Worm (Caenorhabditis elegans) whole organism, L1 larva: Measurements from ENCODE around the gene F58B3.6.

ENCODE experiments used
- C04F5.9 ChIP-seq: sonication (generic microtip); optimal IDR thresholded peaks from 2 replicates; lab custom pipeline; 2016; ENCODE audit warnings: missing genetic modification characterization, missing compliant biosample characterization
- C16A3.4 ChIP-seq: fragments of 150-350 bp; optimal IDR thresholded peaks from 2 replicates; lab custom pipeline; 2014; ENCODE audit warnings: missing biosample characterization, missing genetic modification characterization
- F16B12.6 ChIP-seq: fragments of 150-350 bp; optimal IDR thresholded peaks from 2 replicates; lab custom pipeline; 2014; ENCODE audit warnings: missing biosample characterization, missing genetic modification characterization
- blmp-1 ChIP-seq: fragments of 150-350 bp; optimal IDR thresholded peaks from 2 replicates; lab custom pipeline; 2014; ENCODE audit warnings: missing biosample characterization, missing genetic modification characterization
- ceh-63 ChIP-seq: fragments of 200-800 bp; sonication (Bioruptor generic); optimal IDR thresholded peaks from 2 replicates; lab custom pipeline; 2018; ENCODE audit warnings: mild to moderate bottlenecking, missing genetic modification characterization, missing compliant biosample characterization
- ceh-8 ChIP-seq: fragments of 200-800 bp; sonication (Bioruptor generic); optimal IDR thresholded peaks from 2 replicates; lab custom pipeline; 2018; ENCODE audit warnings: mild to moderate bottlenecking, missing genetic modification characterization, moderate library complexity, missing compliant biosample characterization
- ceh-88 ChIP-seq: fragments of 200-800 bp; sonication (Bioruptor generic); IDR thresholded peaks from 2 replicates; pipeline ENCODE4 v1.3.6; 2022; ENCODE audit warnings: missing genetic modification characterization, missing compliant biosample characterization
- ces-1 ChIP-seq: fragments of 150-350 bp; optimal IDR thresholded peaks from 2 replicates; lab custom pipeline; 2014; ENCODE audit warnings: missing biosample characterization, missing genetic modification reagents, missing genetic modification characterization
- dsc-1 ChIP-seq: sonication (generic microtip); optimal IDR thresholded peaks from 2 replicates; lab custom pipeline; 2016; ENCODE audit warnings: mild to moderate bottlenecking, missing genetic modification characterization, missing compliant biosample characterization
- elt-2 ChIP-seq: sonication (generic microtip); optimal IDR thresholded peaks from 2 replicates; lab custom pipeline; 2016; ENCODE audit warnings: missing genetic modification characterization, mild to moderate bottlenecking, inconsistent platforms, missing compliant biosample characterization, missing genetic modification reagents
- fos-1 ChIP-seq: fragments of 150-350 bp; optimal IDR thresholded peaks from 2 replicates; lab custom pipeline; 2014; ENCODE audit warnings: missing biosample characterization, missing genetic modification characterization
- grh-1 ChIP-seq: fragments of 200-800 bp; sonication (Bioruptor generic); IDR thresholded peaks from 2 replicates; pipeline ENCODE4 v1.3.6; 2022; ENCODE audit warnings: missing genetic modification reagents, missing genetic modification characterization, missing compliant biosample characterization
- hlh-4 ChIP-seq: sonication (generic microtip); optimal IDR thresholded peaks from 2 replicates; lab custom pipeline; 2016; ENCODE audit warnings: mild to moderate bottlenecking, missing genetic modification characterization, missing compliant biosample characterization
- irx-1 ChIP-seq: sonication (generic microtip); optimal IDR thresholded peaks from 2 replicates; lab custom pipeline; 2016; ENCODE audit warnings: missing genetic modification characterization, missing compliant biosample characterization
- isw-1 ChIP-seq: fragments of 200-800 bp; sonication (Bioruptor generic); IDR thresholded peaks from 2 replicates; pipeline ENCODE4 v1.3.6; 2022; ENCODE audit warnings: missing genetic modification characterization, missing compliant biosample characterization
- lin-35 ChIP-seq, 2 experiments: fragments of 150-350 bp; optimal IDR thresholded peaks; 2 replicates each; lab custom pipeline; 2014; ENCODE audit warnings: missing biosample characterization in 2 of 2, missing genetic modification characterization in 2 of 2, missing genetic modification reagents in 2 of 2
- lir-3 ChIP-seq: sonication (generic microtip); optimal IDR thresholded peaks from 2 replicates; lab custom pipeline; 2016; ENCODE audit warnings: mild to moderate bottlenecking, missing genetic modification characterization, moderate library complexity, missing compliant biosample characterization; ENCODE audit not compliant: poor library complexity
- lsy-2 ChIP-seq, 2 experiments: fragments of 150-350 bp; optimal IDR thresholded peaks; 2 replicates each; lab custom pipeline; 2014; ENCODE audit warnings: missing biosample characterization in 2 of 2, missing genetic modification characterization in 2 of 2
- mab-9 ChIP-seq: fragments of 200-800 bp; sonication (Bioruptor generic); IDR thresholded peaks from 2 replicates; pipeline ENCODE4 v1.3.6; 2022; ENCODE audit warnings: missing genetic modification reagents, missing genetic modification characterization, missing compliant biosample characterization
- mdl-1 ChIP-seq, 2 experiments: fragments of 150-350 bp; optimal IDR thresholded peaks; 2 replicates each; lab custom pipeline; 2014 to 2017; ENCODE audit warnings: missing biosample characterization in 2 of 2, missing genetic modification characterization in 2 of 2, inconsistent platforms in 1 of 2
- mep-1 ChIP-seq: fragments of 150-350 bp; optimal IDR thresholded peaks from 2 replicates; lab custom pipeline; 2014; ENCODE audit warnings: missing biosample characterization, missing genetic modification characterization
- nhr-19 ChIP-seq: fragments of 200-800 bp; sonication (Bioruptor generic); conservative IDR thresholded peaks from 2 replicates; pipeline ENCODE4 v1.3.6; 2022; ENCODE audit warnings: missing genetic modification characterization, missing compliant biosample characterization
- nhr-20 ChIP-seq: sonication (generic microtip); optimal IDR thresholded peaks from 2 replicates; lab custom pipeline; 2016; ENCODE audit warnings: mild to moderate bottlenecking, missing genetic modification characterization, missing compliant biosample characterization
- nhr-237 ChIP-seq: fragments of 150-350 bp; optimal IDR thresholded peaks from 2 replicates; lab custom pipeline; 2014; ENCODE audit warnings: missing biosample characterization, missing genetic modification characterization
- nhr-28 ChIP-seq: fragments of 150-350 bp; optimal IDR thresholded peaks from 2 replicates; lab custom pipeline; 2014; ENCODE audit warnings: missing biosample characterization, missing genetic modification characterization
- nhr-76 ChIP-seq: sonication (generic microtip); optimal IDR thresholded peaks from 2 replicates; lab custom pipeline; 2017; ENCODE audit warnings: missing biosample characterization, missing genetic modification characterization
- nhr-84 ChIP-seq: sonication (generic microtip); optimal IDR thresholded peaks from 2 replicates; lab custom pipeline; 2017; ENCODE audit warnings: missing biosample characterization, missing genetic modification characterization
- nhr-85 ChIP-seq: sonication (generic microtip); peaks from one replicate; lab custom pipeline; 2016; ENCODE audit warnings: missing genetic modification characterization, inconsistent platforms, missing compliant biosample characterization
- nhr-90 ChIP-seq: sonication (generic microtip); optimal IDR thresholded peaks from 2 replicates; lab custom pipeline; 2016; ENCODE audit warnings: mild to moderate bottlenecking, missing genetic modification characterization, missing compliant biosample characterization; ENCODE audit not compliant: poor library complexity
- snpc-4 ChIP-seq: fragments of 150-350 bp; optimal IDR thresholded peaks from 2 replicates; lab custom pipeline; 2014; ENCODE audit warnings: missing biosample characterization, missing genetic modification characterization
- snu-23 ChIP-seq: sonication (generic microtip); optimal IDR thresholded peaks from 2 replicates; lab custom pipeline; 2016; ENCODE audit warnings: missing genetic modification characterization, missing compliant biosample characterization
- sox-4 ChIP-seq: sonication (generic microtip); optimal IDR thresholded peaks from 2 replicates; lab custom pipeline; 2016; ENCODE audit warnings: missing genetic modification characterization, missing compliant biosample characterization
- sptf-1 ChIP-seq: fragments of 150-350 bp; optimal IDR thresholded peaks from 2 replicates; lab custom pipeline; 2014; ENCODE audit warnings: missing biosample characterization, missing genetic modification characterization
- sup-37 ChIP-seq: fragments of 200-800 bp; sonication (Bioruptor generic); optimal IDR thresholded peaks from 2 replicates; lab custom pipeline; 2018; ENCODE audit warnings: mild to moderate bottlenecking, missing genetic modification characterization, missing compliant biosample characterization
- tbx-2 ChIP-seq: sonication (generic microtip); optimal IDR thresholded peaks from 2 replicates; lab custom pipeline; 2016; ENCODE audit warnings: missing genetic modification characterization, missing compliant biosample characterization
- tlp-1 ChIP-seq: fragments of 150-350 bp; optimal IDR thresholded peaks from 2 replicates; lab custom pipeline; 2014; ENCODE audit warnings: missing biosample characterization, missing genetic modification characterization
- unc-130 ChIP-seq: fragments of 150-350 bp; optimal IDR thresholded peaks from 2 replicates; lab custom pipeline; 2017; ENCODE audit warnings: missing biosample characterization, missing genetic modification characterization, inconsistent platforms
- unc-62 ChIP-seq: fragments of 150-350 bp; optimal IDR thresholded peaks from 2 replicates; lab custom pipeline; 2014; ENCODE audit warnings: missing biosample characterization, missing genetic modification reagents, missing genetic modification characterization
- unc-86 ChIP-seq: sonication (generic microtip); optimal IDR thresholded peaks from 2 replicates; lab custom pipeline; 2016; ENCODE audit warnings: missing genetic modification characterization, missing compliant biosample characterization
- vab-15 ChIP-seq: sonication (generic microtip); optimal IDR thresholded peaks from 2 replicates; lab custom pipeline; 2017; ENCODE audit warnings: missing genotype, mild to moderate bottlenecking, missing genetic modification characterization, missing compliant biosample characterization
- ztf-11 ChIP-seq, 2 experiments: sonication (generic microtip); optimal IDR thresholded peaks; 2 replicates each; lab custom pipeline; 2016 to 2017; ENCODE audit warnings: missing genetic modification characterization in 2 of 2, missing biosample characterization in 1 of 2, missing compliant biosample characterization in 1 of 2
- ztf-4 ChIP-seq: fragments of 150-350 bp; optimal IDR thresholded peaks from 2 replicates; lab custom pipeline; 2014; ENCODE audit warnings: missing biosample characterization, missing genetic modification characterization

F58B3.6 gene

DNA sequence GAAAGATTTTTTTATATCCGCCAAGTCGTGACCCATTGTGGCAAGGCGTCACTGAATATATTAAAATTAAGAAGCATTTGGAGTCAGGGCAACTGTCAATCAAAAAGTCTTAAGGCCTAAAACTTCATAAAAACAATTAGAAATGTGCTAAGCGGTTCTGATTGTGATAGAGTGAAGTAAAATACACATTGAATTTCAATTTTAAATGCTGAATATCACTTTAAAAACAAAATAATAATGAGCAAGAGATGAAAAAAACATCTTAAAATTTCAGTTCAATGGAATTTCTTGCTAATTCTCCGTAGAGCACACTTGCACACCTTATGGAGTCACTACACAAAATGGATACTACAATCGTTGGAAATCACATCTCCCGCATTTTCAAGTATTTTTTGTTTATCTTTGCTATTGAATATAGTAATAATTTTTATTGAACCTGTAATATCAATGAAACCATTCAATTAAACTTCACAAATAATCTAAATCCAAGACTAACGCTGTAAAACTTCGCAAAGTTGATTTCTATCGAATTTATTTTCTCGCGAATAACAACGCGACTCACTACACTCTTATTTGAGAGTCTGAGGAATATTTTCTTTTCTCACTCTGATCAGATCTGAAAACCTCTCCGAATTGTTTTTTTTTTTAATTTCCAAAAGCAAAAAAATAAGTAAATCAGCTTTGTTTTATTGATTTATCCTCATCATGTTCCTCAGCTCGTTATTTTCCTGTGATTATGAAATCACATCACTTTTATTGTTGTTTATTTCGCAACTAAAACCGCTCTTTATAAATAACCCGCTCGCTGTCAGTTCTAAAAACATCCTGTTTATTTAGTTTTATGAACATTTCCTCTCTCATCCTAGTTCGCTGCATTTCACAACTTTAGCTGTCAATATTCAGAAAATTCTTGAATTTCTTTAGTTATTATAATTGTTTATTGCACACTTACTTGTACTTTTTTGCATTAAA is 725 bp upstream of the F58B3.6 start, which contains the start of gene mars-1 (continued):
- TF ChIP-seq ztf-11 (tag; optimal IDR thresholded peaks at IDR 0.05; lab: Kevin White, UChicago) (peak in 1 of 2 experiments; percentile 60), C04F5.9 (peak; percentile 62), nhr-20 (tag; lab: Kevin White, UChicago) (peak; percentile 86), irx-1 (tag; lab: Kevin White, UChicago) (peak; percentile 64), dsc-1 (tag; lab: Kevin White, UChicago) (peak; percentile 52), nhr-76 (tag; lab: Kevin White, UChicago) (no peak), isw-1 (GFP tag; lab: Robert Waterston, UW) (peak; percentile 80), hlh-4 (tag; lab: Kevin White, UChicago) (no peak), tlp-1 (no peak), nhr-237 (tag; lab: Kevin White, UChicago) (peak; percentile 51), unc-130 (tag; lab: Kevin White, UChicago) (peak; percentile 37), C16A3.4 (tag; lab: Kevin White, UChicago) (peak; percentile 89), snpc-4 (tag; lab: Kevin White, UChicago) (peak; percentile 17), unc-86 (tag; lab: Kevin White, UChicago) (peak; percentile 56), sox-4 (peak; percentile 40), ceh-88 (GFP tag; lab: Robert Waterston, UW) (peak; percentile 60; the same call in 1 of the 2 replicates), vab-15 (tag; lab: Kevin White, UChicago) (peak; percentile 80), nhr-90 (peak; percentile 80), ceh-8 (no peak), nhr-85 (tag; lab: Kevin White, UChicago) (peak; percentile 81), lsy-2 (tag; optimal IDR thresholded peaks at IDR 0.05; lab: Kevin White, UChicago) (peak; percentile 65 to 88), elt-2 (tag; lab: Kevin White, UChicago) (peak; percentile 16), blmp-1 (tag; lab: Kevin White, UChicago) (peak; percentile 12), nhr-19 (GFP tag; lab: Robert Waterston, UW) (peak; percentile 51), grh-1 (GFP tag; lab: Robert Waterston, UW) (no peak; the same call in 1 of the 2 replicates), ceh-63 (GFP tag; lab: Kevin White, UChicago) (peak; percentile 55), lin-35 (GFP tag; optimal IDR thresholded peaks at IDR 0.05; lab: Kevin White, UChicago) (peak; percentile 66 to 84), nhr-84 (tag; lab: Kevin White, UChicago) (no peak), sptf-1 (tag; lab: Kevin White, UChicago) (no peak), ces-1 (GFP tag; lab: Kevin White, UChicago) (no peak), mab-9 (GFP tag; lab: Robert Waterston, UW) (no peak), snu-23 (GFP tag; lab: Kevin White, UChicago) (peak; percentile 85), mdl-1 (tag; optimal IDR thresholded peaks at IDR 0.05; lab: Kevin White, UChicago) (no peak), ztf-4 (tag; lab: Kevin White, UChicago) (peak; percentile 4), mep-1 (tag; lab: Kevin White, UChicago) (peak; percentile 84), nhr-28 (tag; lab: Kevin White, UChicago) (no peak), tbx-2 (tag; lab: Kevin White, UChicago) (peak; percentile 73), fos-1 (tag; lab: Kevin White, UChicago) (no peak), unc-62 (GFP tag; lab: Kevin White, UChicago) (no peak), F16B12.6 (peak; percentile 19), sup-37 (GFP tag; lab: Kevin White, UChicago) (no peak), lir-3 (tag; lab: Kevin White, UChicago) (peak; percentile 76)
